Worm (Caenorhabditis elegans) whole organism, L4 larva: ENCODE data around the gene T25C12.3.

Source experiments
- F26F4.8 ChIP-seq: fragments of 200-800 bp; sonication (Bioruptor generic); conservative IDR thresholded peaks from 2 replicates; pipeline ENCODE4 v1.3.6; 2022; ENCODE audit warnings: missing genetic modification characterization, missing compliant biosample characterization
- F37D6.2 ChIP-seq: sonication (generic microtip); optimal IDR thresholded peaks from 2 replicates; lab custom pipeline; 2016; ENCODE audit warnings: mild to moderate bottlenecking, missing genetic modification characterization, missing compliant biosample characterization
- F44E2.7 ChIP-seq: fragments of 200-800 bp; sonication (Bioruptor generic); IDR thresholded peaks from 2 replicates; pipeline ENCODE4 v2.1.2; 2022; ENCODE audit warnings: missing genetic modification characterization, missing compliant biosample characterization
- F49E8.2 ChIP-seq: sonication (generic microtip); optimal IDR thresholded peaks from 2 replicates; lab custom pipeline; 2016; ENCODE audit warnings: missing compliant biosample characterization, mild to moderate bottlenecking, missing genetic modification characterization, borderline replicate concordance
- Y5F2A.4 ChIP-seq: fragments of 200-800 bp; sonication (Bioruptor generic); optimal IDR thresholded peaks from 2 replicates; lab custom pipeline; 2018; ENCODE audit warnings: mild to moderate bottlenecking, missing genetic modification characterization, missing compliant biosample characterization
- Y75B8A.6 ChIP-seq: fragments of 200-800 bp; sonication (Bioruptor generic); IDR thresholded peaks from 2 replicates; pipeline ENCODE4 v1.3.6; 2022; ENCODE audit warnings: missing genetic modification reagents, missing genetic modification characterization, missing compliant biosample characterization
- ZK546.5 ChIP-seq, 2 experiments: sonication (generic microtip); optimal IDR thresholded peaks; 2 replicates each; lab custom pipeline; 2017; ENCODE audit warnings: missing biosample characterization in 2 of 2, missing genetic modification characterization in 2 of 2
- aly-2 ChIP-seq: sonication (generic microtip); optimal IDR thresholded peaks from 2 replicates; lab custom pipeline; 2018; ENCODE audit warnings: missing biosample characterization, missing genetic modification characterization
- ama-1 ChIP-seq: fragments of 150-350 bp; optimal IDR thresholded peaks from 2 replicates; lab custom pipeline; 2014; ENCODE audit warnings: inconsistent platforms, mixed read lengths
- ceh-28 ChIP-seq: fragments of 150-350 bp; optimal IDR thresholded peaks from 2 replicates; lab custom pipeline; 2014; ENCODE audit warnings: missing biosample characterization, missing genetic modification reagents, missing genetic modification characterization
- ceh-44 ChIP-seq: fragments of 200-800 bp; sonication (Bioruptor generic); IDR thresholded peaks from 2 replicates; pipeline ENCODE4 v1.3.6; 2022; ENCODE audit warnings: missing genetic modification reagents, missing genetic modification characterization, missing compliant biosample characterization
- ces-1 ChIP-seq: fragments of 150-350 bp; sonication (generic microtip); optimal IDR thresholded peaks from 4 replicates; lab custom pipeline; 2014; ENCODE audit warnings: missing biosample characterization, missing genetic modification reagents, missing genetic modification characterization
- cey-2 ChIP-seq: sonication (generic microtip); optimal IDR thresholded peaks from 3 replicates; lab custom pipeline; 2017; ENCODE audit warnings: missing genetic modification characterization, mild to moderate bottlenecking, missing compliant biosample characterization, antibody characterized with exemption, borderline replicate concordance; ENCODE audit not compliant: insufficient read depth
- ctbp-1 ChIP-seq: fragments of 200-800 bp; sonication (Bioruptor generic); IDR thresholded peaks from 2 replicates; pipeline ENCODE4 v1.3.6; 2022; ENCODE audit warnings: missing genetic modification reagents, missing genetic modification characterization, missing compliant biosample characterization
- daf-16 ChIP-seq, 3 experiments: sonication (generic microtip); optimal IDR thresholded peaks; 2 replicates each; lab custom pipeline; 2016 to 2017; ENCODE audit warnings: missing genetic modification characterization in 3 of 3, missing genetic modification reagents in 3 of 3, mild to moderate bottlenecking in 2 of 3, missing compliant biosample characterization in 2 of 3, missing biosample characterization in 1 of 3, moderate library complexity in 1 of 3
- daf-19 ChIP-seq: fragments of 200-800 bp; sonication (Bioruptor generic); conservative IDR thresholded peaks from 2 replicates; pipeline ENCODE4 v1.3.6; 2022; ENCODE audit warnings: missing genetic modification characterization, missing compliant biosample characterization
- dmd-6 ChIP-seq: fragments of 200-800 bp; sonication (Bioruptor generic); IDR thresholded peaks from 2 replicates; pipeline ENCODE4 v1.3.6; 2022; ENCODE audit warnings: missing genetic modification reagents, missing genetic modification characterization, missing compliant biosample characterization
- dmd-8 ChIP-seq: fragments of 200-800 bp; sonication (Bioruptor generic); IDR thresholded peaks from 2 replicates; pipeline ENCODE4 v1.3.6; 2022; ENCODE audit warnings: missing genetic modification characterization, missing compliant biosample characterization
- dmd-9 ChIP-seq: fragments of 200-800 bp; sonication (Bioruptor generic); IDR thresholded peaks from 2 replicates; pipeline ENCODE4 v1.3.6; 2022; ENCODE audit warnings: missing genetic modification reagents, missing genetic modification characterization, missing compliant biosample characterization
- duxl-1 ChIP-seq: sonication (generic microtip); optimal IDR thresholded peaks from 2 replicates; lab custom pipeline; 2016; ENCODE audit warnings: mild to moderate bottlenecking, missing genetic modification characterization, moderate library complexity, missing compliant biosample characterization; ENCODE audit not compliant: poor library complexity
- dve-1 ChIP-seq: sonication (generic microtip); optimal IDR thresholded peaks from 2 replicates; lab custom pipeline; 2017; ENCODE audit warnings: antibody characterized with exemption, mild to moderate bottlenecking, missing genetic modification characterization, missing compliant biosample characterization; ENCODE audit not compliant: insufficient read depth
- egl-43 ChIP-seq: fragments of 200-800 bp; sonication (Bioruptor generic); IDR thresholded peaks from 2 replicates; pipeline ENCODE4 v1.3.6; 2022; ENCODE audit warnings: missing genetic modification reagents, missing genetic modification characterization, missing compliant biosample characterization
- gei-8 ChIP-seq: fragments of 200-800 bp; sonication (Bioruptor generic); optimal IDR thresholded peaks from 2 replicates; lab custom pipeline; 2018; ENCODE audit warnings: mild to moderate bottlenecking, missing genetic modification characterization, missing compliant biosample characterization
- hlh-30 ChIP-seq: sonication (generic microtip); optimal IDR thresholded peaks from 2 replicates; lab custom pipeline; 2017; ENCODE audit warnings: antibody characterized with exemption, mild to moderate bottlenecking, missing genetic modification characterization, missing compliant biosample characterization; ENCODE audit not compliant: insufficient read depth
- hmg-1.1 ChIP-seq: fragments of 200-800 bp; sonication (Bioruptor generic); IDR thresholded peaks from 2 replicates; pipeline ENCODE4 v1.3.6; 2022; ENCODE audit warnings: missing genetic modification reagents, missing genetic modification characterization, missing compliant biosample characterization
- jun-1 ChIP-seq: fragments of 150-350 bp; optimal IDR thresholded peaks from 2 replicates; lab custom pipeline; 2014; ENCODE audit warnings: missing biosample characterization, missing genetic modification reagents, missing genetic modification characterization
- lim-7 ChIP-seq: fragments of 200-800 bp; sonication (Bioruptor generic); IDR thresholded peaks from 2 replicates; pipeline ENCODE4 v1.3.6; 2022; ENCODE audit warnings: missing genetic modification characterization, missing compliant biosample characterization
- lin-1 ChIP-seq: fragments of 200-800 bp; sonication (Bioruptor generic); IDR thresholded peaks from 2 replicates; pipeline ENCODE4 v1.3.6; 2022; ENCODE audit warnings: missing genetic modification reagents, missing genetic modification characterization, missing compliant biosample characterization
- lin-29 ChIP-seq: fragments of 200-800 bp; sonication (Bioruptor generic); IDR thresholded peaks from 2 replicates; pipeline ENCODE4 v1.3.6; 2022; ENCODE audit warnings: missing genetic modification reagents, missing genetic modification characterization, missing compliant biosample characterization
- lin-39 ChIP-seq: fragments of 150-350 bp; optimal IDR thresholded peaks from 2 replicates; lab custom pipeline; 2014; ENCODE audit warnings: missing biosample characterization, missing genetic modification reagents, missing genetic modification characterization
- lsy-2 ChIP-seq, 2 experiments: fragments of 150-350 bp in 1 of 2; sonication (generic microtip) in 1 of 2; optimal IDR thresholded peaks; 2 replicates each; lab custom pipeline; 2014 to 2017; ENCODE audit warnings: missing biosample characterization in 2 of 2, missing genetic modification characterization in 2 of 2
- madf-5 ChIP-seq, 2 experiments: fragments of 200-800 bp; sonication (Bioruptor generic); IDR thresholded peaks; 2 replicates each; pipeline ENCODE4 v1.3.6; 2022; ENCODE audit warnings: missing compliant biosample characterization in 2 of 2, missing genetic modification characterization in 2 of 2
- mdl-1 ChIP-seq, 2 experiments: fragments of 150-350 bp in 1 of 2; sonication (generic microtip) in 1 of 2; optimal IDR thresholded peaks; 2 replicates each; lab custom pipeline; 2014 to 2017; ENCODE audit warnings: missing biosample characterization in 2 of 2, missing genetic modification characterization in 2 of 2
- mdt-29 ChIP-seq: fragments of 200-800 bp; sonication (Bioruptor generic); IDR thresholded peaks from 2 replicates; pipeline ENCODE4 v1.3.6; 2022; ENCODE audit warnings: missing genetic modification reagents, missing genetic modification characterization, missing compliant biosample characterization
- mep-1 ChIP-seq: fragments of 150-350 bp; sonication (generic microtip); optimal IDR thresholded peaks from 3 replicates; lab custom pipeline; 2014; ENCODE audit warnings: missing biosample characterization, missing genetic modification characterization
- mes-2 ChIP-seq: sonication (generic microtip); optimal IDR thresholded peaks from 2 replicates; lab custom pipeline; 2016; ENCODE audit warnings: missing genotype, mild to moderate bottlenecking, missing genetic modification characterization, missing compliant biosample characterization; ENCODE audit not compliant: poor library complexity, severe bottlenecking
- mxl-2 ChIP-seq: fragments of 200-800 bp; sonication (Bioruptor generic); conservative IDR thresholded peaks from 2 replicates; pipeline ENCODE4 v1.3.6; 2022; ENCODE audit warnings: missing genetic modification reagents, missing genetic modification characterization, missing compliant biosample characterization
- mxl-3 ChIP-seq: fragments of 200-800 bp; sonication (Bioruptor generic); optimal IDR thresholded peaks from 2 replicates; lab custom pipeline; 2018; ENCODE audit warnings: mild to moderate bottlenecking, missing genetic modification characterization, missing compliant biosample characterization
- nhr-10 ChIP-seq: fragments of 150-350 bp; optimal IDR thresholded peaks from 2 replicates; lab custom pipeline; 2014; ENCODE audit warnings: missing biosample characterization, missing genetic modification characterization
- nhr-11 ChIP-seq: fragments of 150-350 bp; optimal IDR thresholded peaks from 2 replicates; lab custom pipeline; 2014; ENCODE audit warnings: missing biosample characterization, missing genetic modification characterization
- nhr-237 ChIP-seq: sonication (generic microtip); optimal IDR thresholded peaks from 2 replicates; lab custom pipeline; 2017; ENCODE audit warnings: missing biosample characterization, missing genetic modification characterization
- nhr-48 ChIP-seq: sonication (generic microtip); optimal IDR thresholded peaks from 2 replicates; lab custom pipeline; 2016; ENCODE audit warnings: mild to moderate bottlenecking, missing genetic modification characterization, missing compliant biosample characterization
- nhr-6 ChIP-seq: fragments of 150-350 bp; optimal IDR thresholded peaks from 2 replicates; lab custom pipeline; 2014; ENCODE audit warnings: missing biosample characterization, missing genetic modification characterization
- nhr-77 ChIP-seq: fragments of 150-350 bp; optimal IDR thresholded peaks from 2 replicates; lab custom pipeline; 2014; ENCODE audit warnings: missing biosample characterization, missing genetic modification characterization
- php-3 ChIP-seq: fragments of 200-800 bp; sonication (Bioruptor generic); IDR thresholded peaks from 2 replicates; pipeline ENCODE4 v1.3.6; 2022; ENCODE audit warnings: missing genetic modification reagents, missing genetic modification characterization, missing compliant biosample characterization
- rbr-2 ChIP-seq: sonication (generic microtip); optimal IDR thresholded peaks from 2 replicates; lab custom pipeline; 2016; ENCODE audit warnings: missing genotype, missing genetic modification characterization, missing compliant biosample characterization
- vab-7 ChIP-seq: fragments of 200-800 bp; sonication (Bioruptor generic); IDR thresholded peaks from 2 replicates; pipeline ENCODE4 v1.3.6; 2022; ENCODE audit warnings: missing genetic modification reagents, missing genetic modification characterization, missing compliant biosample characterization
- zfp-3 ChIP-seq: fragments of 200-800 bp; sonication (Bioruptor generic); conservative IDR thresholded peaks from 2 replicates; pipeline ENCODE4 v1.3.6; 2022; ENCODE audit warnings: missing genetic modification reagents, missing genetic modification characterization, missing compliant biosample characterization
- ztf-7 ChIP-seq: fragments of 150-350 bp; optimal IDR thresholded peaks from 2 replicates; lab custom pipeline; 2014; ENCODE audit warnings: missing biosample characterization, missing genetic modification characterization

T25C12.3 gene

ce11 chrX:11480990-11481824 lies 18.6 kb downstream of the T25C12.3 start (continued):
- TF ChIP-seq ces-1 (no peak), mxl-3 (GFP tag; lab: Kevin White, UChicago) (no peak), mdt-29 (GFP tag; lab: Robert Waterston, UW) (no peak), dmd-8 (no peak), ctbp-1 (GFP tag; lab: Robert Waterston, UW) (no peak), ama-1 (lab: Kevin White, UChicago) (no peak), lim-7 (GFP tag; lab: Robert Waterston, UW) (no peak), nhr-11 (tag; lab: Kevin White, UChicago) (no peak), daf-16 (GFP tag; optimal IDR thresholded peaks at IDR 0.05; lab: Kevin White, UChicago) (no peak), daf-16 (tag; optimal IDR thresholded peaks at IDR 0.05; lab: Kevin White, UChicago) (peak; percentile 60), ZK546.5 (tag; optimal IDR thresholded peaks at IDR 0.05; lab: Kevin White, UChicago) (no peak), ceh-28 (tag; lab: Kevin White, UChicago) (no peak), lin-1 (GFP tag; lab: Robert Waterston, UW) (peak; percentile 84; the same call in 1 of the 2 replicates), duxl-1 (tag; lab: Kevin White, UChicago) (no peak), zfp-3 (GFP tag; lab: Robert Waterston, UW) (no peak), php-3 (GFP tag; lab: Robert Waterston, UW) (peak; percentile 71), F49E8.2 (tag; lab: Kevin White, UChicago) (no peak), ztf-7 (tag; lab: Kevin White, UChicago) (no peak), lin-39 (tag; lab: Kevin White, UChicago) (no peak), hlh-30 (tag; lab: Kevin White, UChicago) (peak; percentile 49), nhr-48 (tag; lab: Kevin White, UChicago) (no peak), dmd-6 (GFP tag; lab: Robert Waterston, UW) (peak; percentile 94), madf-5 (GFP tag; IDR thresholded peaks at IDR 0.05; lab: Robert Waterston, UW) (no peak), ceh-44 (GFP tag; lab: Robert Waterston, UW) (no peak), nhr-6 (no peak), F26F4.8 (GFP tag; lab: Robert Waterston, UW) (no peak), F44E2.7 (GFP tag; lab: Robert Waterston, UW) (no peak), Y5F2A.4 (GFP tag; lab: Kevin White, UChicago) (no peak), hmg-1.1 (GFP tag; lab: Robert Waterston, UW) (no peak), daf-19 (GFP tag; lab: Robert Waterston, UW) (no peak), dmd-9 (GFP tag; lab: Robert Waterston, UW) (no peak), rbr-2 (no peak), mes-2 (tag; lab: Kevin White, UChicago) (peak; percentile 51), dve-1 (tag; lab: Kevin White, UChicago) (peak; percentile 91), nhr-10 (tag; lab: Kevin White, UChicago) (no peak), Y75B8A.6 (GFP tag; lab: Robert Waterston, UW) (no peak), gei-8 (no peak), cey-2 (tag; lab: Kevin White, UChicago) (no peak), mxl-2 (GFP tag; lab: Robert Waterston, UW) (no peak), lsy-2 (tag; optimal IDR thresholded peaks at IDR 0.05; lab: Kevin White, UChicago) (no peak), vab-7 (GFP tag; lab: Robert Waterston, UW) (no peak), nhr-237 (no peak), mdl-1 (tag; optimal IDR thresholded peaks at IDR 0.05; lab: Kevin White, UChicago) (no peak), jun-1 (tag; lab: Kevin White, UChicago) (no peak), mep-1 (tag; lab: Kevin White, UChicago) (no peak), egl-43 (GFP tag; lab: Robert Waterston, UW) (no peak), aly-2 (tag; lab: Kevin White, UChicago) (no peak), lin-29 (no peak), nhr-77 (tag; lab: Kevin White, UChicago) (peak; percentile 54), F37D6.2 (tag; lab: Kevin White, UChicago) (no peak)
